Fruit fly (Drosophila melanogaster) ovary, adult (tissue): ENCODE measurements around the gene CG15296.

ENCODE experiments used
- CG17801 ChIP-seq: fragments of 200-800 bp; optimal IDR thresholded peaks from 2 replicates; lab custom pipeline; 2019; ENCODE audit warnings: missing biosample characterization, mild to moderate bottlenecking, missing genetic modification characterization, moderate library complexity; ENCODE audit not compliant: partially characterized antibody

The CG15296 gene

DNA sequence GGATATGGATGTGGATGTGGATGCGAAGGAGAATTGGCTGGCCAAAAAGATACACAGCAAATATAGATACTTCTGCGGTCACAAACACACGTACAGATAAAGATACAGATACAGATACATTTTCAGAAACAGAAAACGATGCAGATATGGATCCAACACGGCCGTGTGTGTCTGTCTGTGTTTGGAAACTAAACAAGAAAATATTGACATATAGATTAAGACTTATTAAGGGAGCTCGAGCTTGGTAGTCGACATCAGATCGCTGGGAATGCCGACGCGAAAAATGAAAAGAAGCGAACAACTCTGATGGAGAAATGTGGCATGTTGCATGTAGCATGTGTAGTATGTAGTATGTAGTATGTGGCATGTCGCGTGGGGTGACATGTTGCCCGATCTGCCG, 15.7 kb upstream of the CG15296 start:
- no peak for TF ChIP-seq CG17801 (GFP tag; lab: Kevin White, UChicago)

DNA sequence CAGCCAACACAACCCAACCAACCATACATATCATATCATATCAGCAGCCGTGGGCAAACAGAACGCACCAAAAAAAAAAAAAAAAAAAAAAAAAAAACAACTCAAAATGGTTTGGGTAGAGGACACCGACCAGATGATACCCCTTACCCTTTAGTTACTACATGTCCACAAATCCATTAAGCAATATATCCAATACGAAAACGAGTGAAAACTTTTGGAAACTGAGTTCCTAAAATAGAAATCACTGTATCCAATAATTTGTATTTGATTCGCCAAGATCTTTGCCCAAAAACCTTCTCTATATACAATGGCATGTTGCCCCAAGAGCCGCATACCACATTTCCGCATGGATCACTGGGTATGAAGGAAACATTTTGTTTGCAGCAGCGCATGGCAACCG, 15.1 kb upstream of the CG15296 start:
- no peak for TF ChIP-seq CG17801 (GFP tag; lab: Kevin White, UChicago)

DNA sequence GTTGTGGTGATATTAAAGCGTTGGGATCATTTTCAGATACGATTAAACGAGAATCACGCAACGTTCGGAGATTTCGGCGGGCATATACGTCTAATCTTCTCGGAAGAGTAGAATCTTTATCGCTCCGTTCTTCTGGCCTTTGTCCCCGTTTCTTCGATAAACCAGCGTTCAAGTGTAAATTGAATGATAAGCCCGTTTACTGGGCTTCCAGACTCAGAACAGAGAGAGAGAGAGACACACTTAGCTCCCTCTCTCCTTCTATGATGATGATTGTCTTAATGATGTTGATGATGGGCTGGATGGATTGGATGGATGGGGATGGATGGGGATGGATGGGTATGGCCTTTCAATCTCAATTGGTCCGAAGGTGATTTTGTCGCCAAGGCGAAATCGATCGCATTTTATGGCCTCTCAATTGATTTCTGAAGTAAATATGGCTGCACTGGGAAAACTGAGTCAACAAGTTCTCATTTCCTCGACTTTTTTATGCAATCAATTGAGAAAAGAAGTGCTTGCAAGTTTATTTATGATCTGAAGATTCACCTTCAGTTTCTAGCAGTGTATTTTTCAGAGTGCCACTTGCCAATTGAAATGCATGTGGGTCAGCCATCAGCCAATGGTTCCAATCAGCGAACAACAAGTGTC, 14.2 kb upstream of the CG15296 start:
- TF ChIP-seq CG17801 (GFP tag; lab: Kevin White, UChicago), result no peak

DNA sequence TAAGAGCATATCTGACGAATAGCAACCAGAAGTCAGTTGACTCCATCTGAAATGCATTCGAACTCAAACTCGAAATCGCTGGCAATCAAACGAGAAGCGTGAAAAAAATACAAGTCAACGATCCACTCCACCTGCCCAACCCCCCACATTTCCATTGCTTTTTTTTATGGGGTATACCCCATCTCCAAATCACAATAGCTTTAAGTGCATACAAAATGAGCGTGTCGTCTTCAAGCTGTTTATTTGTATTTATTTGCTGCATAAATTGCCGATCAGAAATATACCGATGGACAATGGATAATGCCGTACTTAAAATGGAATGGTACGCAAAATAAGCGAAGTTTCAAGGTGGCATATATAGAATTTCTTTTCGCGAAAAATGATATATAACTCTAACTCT, 13.2 kb upstream of the CG15296 start:
- no peak for TF ChIP-seq CG17801 (GFP tag; lab: Kevin White, UChicago)

DNA sequence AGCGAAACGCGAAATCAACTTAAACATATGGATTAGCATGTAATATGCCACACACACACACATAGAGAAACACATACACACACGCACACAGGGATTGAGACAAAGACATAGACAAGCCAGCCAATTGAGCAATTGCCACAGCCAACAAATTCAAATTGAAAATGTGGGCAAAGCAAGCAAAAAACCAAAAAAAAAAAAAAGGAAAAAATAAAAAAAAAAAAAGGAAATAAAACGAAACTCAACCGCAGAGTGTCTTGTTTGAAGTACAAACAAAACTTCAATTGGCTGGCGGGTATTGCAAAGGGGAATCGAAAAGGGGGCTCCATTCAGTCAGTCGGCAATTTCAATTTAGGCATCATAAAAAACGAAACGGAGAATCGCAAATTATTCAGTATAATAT, 11.4 kb upstream of the CG15296 start:
- TF ChIP-seq CG17801 (GFP tag; lab: Kevin White, UChicago), result no peak

DNA sequence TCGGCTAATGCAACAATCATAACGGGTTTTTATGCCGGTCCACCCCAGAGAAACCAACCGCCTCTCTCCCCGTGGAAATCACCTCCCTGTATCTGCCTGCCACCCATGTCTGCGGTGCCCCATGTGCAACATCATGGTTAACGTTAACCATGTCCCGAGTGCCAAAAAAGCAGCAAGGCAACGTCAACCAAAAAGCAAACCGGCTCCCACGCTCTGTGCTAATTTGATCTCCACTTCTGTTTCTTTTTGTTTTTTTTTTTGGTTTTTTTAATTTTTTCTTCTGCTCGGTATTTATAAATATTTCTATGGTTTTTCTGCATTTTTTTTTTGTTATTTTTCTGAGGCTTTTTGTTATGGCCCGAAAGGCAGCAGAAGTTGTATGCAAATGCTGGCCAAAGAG, 10.6 kb upstream of the CG15296 start:
- TF ChIP-seq CG17801 (GFP tag; lab: Kevin White, UChicago), result no peak

DNA sequence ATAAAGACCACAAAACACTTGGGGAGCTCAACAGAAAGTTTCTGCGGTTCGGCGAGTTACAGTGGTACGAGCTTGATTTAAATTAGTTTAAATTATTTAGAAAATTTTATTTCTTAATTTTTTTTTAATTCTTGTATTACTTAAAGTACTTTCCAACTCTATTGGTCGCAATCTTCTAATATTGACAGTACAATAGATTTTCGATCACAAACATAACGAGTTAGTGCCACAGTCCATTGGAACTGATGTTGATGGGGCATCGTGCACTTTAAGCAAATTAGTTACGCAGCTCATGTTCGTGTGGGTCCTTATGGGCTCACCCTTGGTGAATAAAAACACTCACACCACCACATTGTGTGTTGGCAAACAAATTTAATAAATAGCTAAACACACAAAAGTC, 7.2 kb upstream of the CG15296 start:
- no peak for TF ChIP-seq CG17801 (GFP tag; lab: Kevin White, UChicago)

DNA sequence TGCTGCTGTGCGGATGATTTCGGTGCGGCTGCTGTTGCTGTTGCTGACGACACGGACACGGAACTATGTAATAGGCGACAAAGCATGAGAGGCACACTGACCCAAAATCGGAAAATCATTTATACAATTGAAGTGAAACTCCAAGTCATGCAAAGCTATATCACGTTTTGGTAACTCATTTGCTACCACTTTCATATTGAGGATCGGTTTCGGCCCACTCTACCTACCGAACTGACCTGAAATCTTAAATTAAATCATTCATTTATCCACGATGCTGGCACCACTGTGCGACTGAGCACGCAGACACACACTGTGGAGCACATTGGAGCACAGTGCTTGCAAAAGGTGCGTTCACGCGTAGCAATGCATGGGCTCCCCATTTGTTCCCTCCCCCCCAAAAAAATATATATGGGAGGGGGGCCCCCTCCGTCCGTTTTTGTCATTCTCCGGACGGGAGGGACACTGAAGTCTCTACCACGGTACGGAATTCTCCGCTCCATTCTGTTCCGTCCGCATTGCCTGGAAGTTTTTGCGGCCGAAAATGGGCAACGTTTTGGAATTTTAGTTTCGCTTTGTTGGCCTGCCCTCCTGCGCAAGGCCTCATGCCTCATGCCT, 3.9 kb upstream of the CG15296 start:
- TF ChIP-seq CG17801 (GFP tag; lab: Kevin White, UChicago), result no peak

DNA sequence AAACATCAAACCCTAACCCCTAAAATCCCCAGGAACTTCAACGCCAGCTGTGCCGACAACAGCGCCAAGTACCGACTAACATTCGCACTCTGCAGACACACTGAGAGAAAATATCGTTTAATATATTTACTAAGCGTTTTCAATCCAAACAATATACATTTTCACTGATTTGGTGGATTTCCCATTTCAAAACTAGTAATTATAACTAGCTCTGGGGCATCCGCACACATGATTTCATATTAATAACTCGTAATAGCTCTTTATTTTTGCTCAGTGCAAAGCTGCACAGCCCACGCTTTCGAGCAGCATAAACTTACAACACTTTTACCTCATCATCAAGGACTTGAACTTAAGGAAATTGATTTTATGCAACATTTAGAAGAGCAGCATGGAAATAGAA, 2.2 kb downstream of the CG15296 start:
- no peak for TF ChIP-seq CG17801 (GFP tag; lab: Kevin White, UChicago)

DNA sequence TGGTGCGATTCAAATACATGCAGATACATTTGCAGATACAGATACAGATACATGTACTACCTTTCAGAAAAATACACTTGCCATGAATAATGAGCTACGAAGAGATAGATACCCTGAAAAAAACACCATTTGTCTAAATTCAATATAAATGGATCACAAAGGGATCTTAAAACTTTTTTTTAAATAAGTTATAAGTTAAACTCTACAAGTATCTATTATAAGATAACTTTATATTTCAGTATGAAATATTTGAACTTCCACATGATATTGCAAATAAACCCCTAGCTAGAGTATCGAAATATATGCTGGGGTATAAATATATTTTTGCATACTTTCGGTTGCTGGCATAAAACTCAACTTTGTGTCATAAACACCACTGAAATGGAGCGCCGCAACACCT, 5.0 kb downstream of the CG15296 start:
- peak; percentile 39 for TF ChIP-seq CG17801 (GFP tag; lab: Kevin White, UChicago)

DNA sequence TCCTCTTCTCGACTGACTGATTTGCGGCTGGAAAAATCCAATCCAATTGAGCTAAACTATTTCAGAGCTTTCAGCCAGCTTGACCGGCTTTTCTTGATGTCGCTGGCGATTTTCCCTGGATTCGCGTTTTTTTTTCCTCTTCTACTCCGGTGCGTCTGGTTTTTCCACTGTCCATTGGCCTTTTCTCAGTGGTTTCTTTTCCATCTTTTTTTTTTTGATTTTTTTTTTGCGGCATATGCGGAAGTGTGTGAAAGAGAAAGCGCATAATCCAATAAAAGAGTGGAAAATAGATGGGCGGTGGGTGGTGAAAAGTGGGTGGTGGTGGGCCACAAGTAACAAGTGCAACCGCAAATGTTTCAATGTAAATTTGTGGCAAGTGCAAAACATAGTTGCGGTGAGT, 8.3 kb downstream of the CG15296 start:
- no peak for TF ChIP-seq CG17801 (GFP tag; lab: Kevin White, UChicago)

DNA sequence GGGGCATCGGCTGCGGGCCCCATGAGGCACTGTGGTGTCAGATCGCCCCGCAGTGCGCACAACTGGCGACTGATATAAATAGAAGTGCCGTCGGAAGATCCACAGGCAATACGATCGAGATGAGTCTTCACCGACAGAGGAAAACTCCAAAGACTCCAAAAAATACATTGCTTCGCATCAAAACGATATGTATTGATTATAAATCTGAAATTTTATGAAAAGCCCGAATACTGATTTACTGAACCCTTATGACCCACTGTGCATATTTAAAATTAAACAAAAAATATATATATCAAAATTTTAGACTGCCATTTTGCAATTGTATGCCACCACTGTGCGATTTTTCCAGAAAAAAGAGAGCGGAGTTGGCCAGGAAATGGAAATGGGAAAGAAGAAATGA, 9.0 kb downstream of the CG15296 start:
- no peak for TF ChIP-seq CG17801 (GFP tag; lab: Kevin White, UChicago)

DNA sequence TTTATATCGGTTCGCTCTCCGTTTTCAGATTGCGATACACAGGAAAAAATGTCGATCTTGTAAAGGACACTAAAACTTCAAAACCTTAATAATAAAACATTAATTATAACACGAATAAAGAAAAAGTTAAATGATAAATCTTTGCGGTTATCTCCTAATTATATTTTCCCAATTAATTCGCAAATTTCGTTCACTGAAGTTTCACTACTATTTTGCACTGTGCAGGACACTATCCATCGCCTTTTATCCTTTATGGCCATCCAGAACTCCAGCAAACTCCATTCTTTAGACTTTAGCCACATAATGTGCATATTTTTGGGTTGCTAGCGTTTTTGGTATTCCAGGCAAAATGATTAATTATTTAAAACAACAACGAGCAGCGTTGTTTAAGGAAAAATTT, 17.3 kb downstream of the CG15296 start:
- TF ChIP-seq CG17801 (GFP tag; lab: Kevin White, UChicago), result no peak

DNA sequence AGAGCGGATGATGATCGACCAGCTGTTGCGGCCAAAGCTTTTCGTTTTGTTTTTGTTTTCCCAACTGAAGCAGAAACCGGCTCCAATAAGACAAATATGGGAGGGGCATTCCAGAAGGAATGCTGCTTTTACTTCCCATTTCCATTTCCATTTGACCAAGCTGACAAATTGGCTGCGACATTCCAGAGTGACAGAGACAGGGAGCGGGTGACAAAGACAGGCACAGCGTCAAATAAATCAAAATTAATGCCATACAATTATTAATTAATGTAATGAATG, 18.6 kb downstream of the CG15296 start:
- TF ChIP-seq CG17801 (GFP tag; lab: Kevin White, UChicago), result no peak

DNA sequence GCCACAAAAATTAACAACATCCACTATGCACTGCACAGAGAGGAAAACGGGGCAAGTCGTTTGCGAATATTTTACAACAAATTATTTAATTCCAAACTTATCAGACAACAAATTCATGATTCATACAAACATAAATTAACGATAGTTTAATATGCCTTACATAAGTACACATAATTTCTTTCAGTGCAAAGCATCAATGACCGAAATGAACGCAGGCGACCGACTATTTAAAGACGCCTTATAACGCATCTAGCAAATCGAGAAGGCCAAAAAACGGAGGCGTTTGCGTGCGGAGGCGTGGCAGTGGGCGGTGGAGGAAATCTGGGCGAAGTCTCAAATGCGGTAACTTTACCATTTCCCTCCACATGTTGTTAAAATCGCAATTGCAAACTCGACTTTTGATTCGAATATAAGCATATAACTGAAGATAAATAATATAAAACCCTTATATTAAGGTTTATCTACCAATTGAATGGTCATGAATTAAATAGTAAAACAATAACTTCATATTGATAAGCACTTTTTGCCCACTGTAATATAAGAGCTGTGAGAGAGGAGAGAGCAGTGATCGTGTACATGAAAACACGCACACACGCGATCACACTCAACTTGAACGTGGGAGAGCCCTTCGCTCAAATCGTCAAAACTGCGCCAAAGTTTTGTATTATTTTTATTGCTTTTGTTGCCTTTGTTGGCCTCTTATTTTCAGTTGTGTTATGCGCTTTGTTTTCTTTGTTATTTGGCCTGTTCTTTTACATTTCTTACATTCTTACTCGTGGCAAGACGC, 19.1 kb downstream of the CG15296 start:
- peak; percentile 91 for TF ChIP-seq CG17801 (GFP tag; lab: Kevin White, UChicago)

DNA sequence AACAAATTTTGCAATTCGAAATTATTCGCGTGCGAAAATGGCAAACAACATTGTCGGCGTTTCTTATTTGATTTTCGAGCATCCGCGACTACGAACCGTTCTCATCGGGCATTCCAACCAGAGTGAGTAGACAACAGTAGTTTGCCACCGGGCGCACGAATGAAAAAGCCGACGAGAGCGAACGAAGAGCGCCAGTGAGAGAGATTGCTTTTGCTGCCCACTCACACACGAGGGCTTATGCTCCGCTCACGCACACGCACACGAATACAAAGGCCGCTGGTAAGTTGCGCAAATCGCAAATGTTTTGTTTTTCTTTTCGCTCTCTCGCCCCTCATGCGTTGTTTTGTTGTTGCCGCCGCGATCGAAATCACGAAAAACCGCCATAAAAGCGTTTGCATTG, 19.8 kb downstream of the CG15296 start:
- TF ChIP-seq CG17801 (GFP tag; lab: Kevin White, UChicago), result no peak
